Worm (Caenorhabditis elegans): ENCODE results near the gene col-141.

The col-141 gene

ce11 chrV:6879490-6879889, 50.0 kb downstream of the col-141 start:
- peak; percentile 36; the same call in 1 of the 2 replicates for TF ChIP-seq grh-1 (GFP tag; IDR thresholded peaks at IDR 0.05)
- TF ChIP-seq mep-1 (tag; optimal IDR thresholded peaks at IDR 0.05), result peak; percentile 63
- peak; percentile 56 for TF ChIP-seq nhr-90 (tag; optimal IDR thresholded peaks at IDR 0.05; ENCODE audit: poor library complexity)
- no peak for TF ChIP-seq elt-2 (tag; optimal IDR thresholded peaks at IDR 0.05)
- peak; percentile 60 for TF ChIP-seq fkh-10 (GFP tag; optimal IDR thresholded peaks at IDR 0.05)
- TF ChIP-seq ceh-63 (GFP tag; optimal IDR thresholded peaks at IDR 0.05), result no peak
- TF ChIP-seq tbx-2 (tag; optimal IDR thresholded peaks at IDR 0.05), result peak; percentile 83
- no peak for TF ChIP-seq alr-1 (tag; optimal IDR thresholded peaks at IDR 0.05; ENCODE audit: borderline replicate concordance)
- no peak for TF ChIP-seq unc-30 (tag; optimal IDR thresholded peaks at IDR 0.05)
- no peak for TF ChIP-seq sptf-1 (tag; optimal IDR thresholded peaks at IDR 0.05)
- no peak for TF ChIP-seq nhr-12 (tag; optimal IDR thresholded peaks at IDR 0.05)
- TF ChIP-seq C04F5.9 (tag; optimal IDR thresholded peaks at IDR 0.05), result no peak
- TF ChIP-seq pag-3 (tag; optimal IDR thresholded peaks at IDR 0.05; ENCODE audit: borderline replicate concordance, insufficient read depth), result peak; percentile 42
- peak; percentile 63 for TF ChIP-seq ztf-4 (tag; optimal IDR thresholded peaks at IDR 0.05)
- TF ChIP-seq mef-2 (tag; optimal IDR thresholded peaks at IDR 0.05), result peak; percentile 50
- no peak for TF ChIP-seq Y116A8C.19 (tag; optimal IDR thresholded peaks at IDR 0.05; ENCODE audit: borderline replicate concordance)
- TF ChIP-seq fkh-8 (tag; optimal IDR thresholded peaks at IDR 0.05), result peak; percentile 78
- TF ChIP-seq fos-1 (tag; optimal IDR thresholded peaks at IDR 0.05), result peak; percentile 45
- peak; percentile 82 for TF ChIP-seq nhr-47 (tag; optimal IDR thresholded peaks at IDR 0.05)
- TF ChIP-seq nhr-237 (tag; optimal IDR thresholded peaks at IDR 0.05), result peak; percentile 34
- TF ChIP-seq hlh-4 (tag; optimal IDR thresholded peaks at IDR 0.05), result no peak
- peak; percentile 45 for TF ChIP-seq isw-1 (GFP tag; IDR thresholded peaks at IDR 0.05)
- TF ChIP-seq aha-1 (tag; optimal IDR thresholded peaks at IDR 0.05), result no peak
- no peak for TF ChIP-seq nhr-28 (tag; optimal IDR thresholded peaks at IDR 0.05)
- no peak for TF ChIP-seq ceh-88 (GFP tag; IDR thresholded peaks at IDR 0.05)
- no peak for TF ChIP-seq C34B4.2 (tag; optimal IDR thresholded peaks at IDR 0.05)
- TF ChIP-seq ceh-82 (tag; optimal IDR thresholded peaks at IDR 0.05), result peak; percentile 39 to 75 (median 74)
- TF ChIP-seq nhr-71 (tag; optimal IDR thresholded peaks at IDR 0.05), result peak; percentile 84
- TF ChIP-seq irx-1 (tag; optimal IDR thresholded peaks at IDR 0.05), result peak; percentile 74
- peak; percentile 87 for TF ChIP-seq snu-23 (GFP tag; optimal IDR thresholded peaks at IDR 0.05)
- TF ChIP-seq C16A3.4 (tag; optimal IDR thresholded peaks at IDR 0.05), result peak; percentile 73
- peak; percentile 78 for TF ChIP-seq unc-86 (tag; optimal IDR thresholded peaks at IDR 0.05)
- peak; percentile 51 for TF ChIP-seq jun-1 (tag; optimal IDR thresholded peaks at IDR 0.05)
- peak; percentile 20 for TF ChIP-seq sup-37 (GFP tag; optimal IDR thresholded peaks at IDR 0.05)
- TF ChIP-seq pqm-1 (tag; optimal IDR thresholded peaks at IDR 0.05), result no peak
- peak; percentile 42 for TF ChIP-seq ceh-8 (GFP tag; optimal IDR thresholded peaks at IDR 0.05)
- TF ChIP-seq pax-3 (tag; optimal IDR thresholded peaks at IDR 0.05), result no peak
- no peak for TF ChIP-seq unc-62 (GFP tag; optimal IDR thresholded peaks at IDR 0.05)
- TF ChIP-seq ces-1 (GFP tag; optimal IDR thresholded peaks at IDR 0.05), result no peak
- no peak for TF ChIP-seq ceh-90 (tag; optimal IDR thresholded peaks at IDR 0.05)
- peak; percentile 73; the same call in 1 of the 2 replicates for TF ChIP-seq mab-9 (GFP tag; IDR thresholded peaks at IDR 0.05)
- no peak for TF ChIP-seq zag-1 (tag; optimal IDR thresholded peaks at IDR 0.05)
- TF ChIP-seq nhr-84 (tag; optimal IDR thresholded peaks at IDR 0.05), result no peak
- TF ChIP-seq unc-130 (tag; optimal IDR thresholded peaks at IDR 0.05), result no peak
- no peak for TF ChIP-seq lin-15B (tag; optimal IDR thresholded peaks at IDR 0.05)
- TF ChIP-seq nhr-19 (GFP tag; conservative IDR thresholded peaks at IDR 0.05), result peak; percentile 60
- no peak for TF ChIP-seq unc-98 (GFP tag; IDR thresholded peaks at IDR 0.05)
- TF ChIP-seq blmp-1 (tag; optimal IDR thresholded peaks at IDR 0.05), result no peak
- TF ChIP-seq egl-13 (tag; optimal IDR thresholded peaks at IDR 0.05), result peak; percentile 73
- no peak for TF ChIP-seq ets-5 (GFP tag; IDR thresholded peaks at IDR 0.05)
- no peak for TF ChIP-seq nhr-11 (tag; optimal IDR thresholded peaks at IDR 0.05)
- peak; percentile 21 for TF ChIP-seq snpc-4 (tag; optimal IDR thresholded peaks at IDR 0.05)
- peak; percentile 61 for TF ChIP-seq xbp-1 (tag; optimal IDR thresholded peaks at IDR 0.05)
- peak in 1 of 2 experiments; percentile 69 for TF ChIP-seq ztf-11 (tag; optimal IDR thresholded peaks at IDR 0.05)

Data from whole organism, L1 larva.